Fruit fly (Drosophila melanogaster): ENCODE data around the gene CG18549.

CG18549 gene

DNA sequence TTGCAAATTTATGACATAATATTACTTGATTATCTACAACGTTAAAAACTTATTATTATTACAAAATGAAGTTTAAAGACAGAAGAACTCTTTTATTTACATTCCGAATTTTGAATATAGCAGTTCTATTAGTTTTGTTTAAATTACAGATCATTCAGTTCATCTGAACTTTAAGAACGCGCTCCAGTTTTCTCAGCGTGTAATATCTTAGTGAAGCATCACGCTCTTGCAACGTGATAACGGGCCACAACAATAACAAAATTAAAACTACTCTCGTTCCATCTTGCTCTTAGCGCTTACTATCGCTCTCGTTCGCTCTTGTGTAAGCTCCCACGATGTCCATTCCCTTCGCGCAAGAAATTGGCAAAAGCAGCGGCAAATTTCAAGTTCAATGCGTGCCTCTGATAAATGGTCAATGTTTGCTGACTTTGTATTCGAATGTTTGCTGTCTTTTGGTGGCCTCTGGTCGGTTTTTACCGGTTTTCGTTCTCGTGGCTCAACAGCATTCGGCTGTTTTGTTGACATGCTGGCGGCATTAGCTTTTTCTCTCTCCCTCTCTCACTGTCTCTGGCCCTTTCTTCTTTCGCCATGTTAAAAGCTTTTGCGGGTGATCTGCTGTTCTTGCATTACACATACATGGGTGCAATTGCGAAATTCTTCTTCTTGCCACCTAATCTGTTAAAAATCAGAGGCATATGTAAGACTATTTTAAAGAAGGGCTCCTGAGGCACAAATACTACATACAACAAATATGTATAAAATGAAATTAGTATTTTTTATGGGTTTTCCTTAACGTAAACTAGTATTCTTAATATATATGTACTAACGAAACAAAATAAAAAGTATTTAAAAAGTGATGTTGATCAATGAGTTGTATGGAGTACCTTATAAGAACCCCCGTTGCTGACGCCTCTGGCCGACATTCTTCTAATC lies 6.2 kb upstream of the CG18549 start (continued):
- TF ChIP-seq CG33213 (GFP tag; optimal IDR thresholded peaks at IDR 0.05) (no peak), Asciz (GFP tag; optimal IDR thresholded peaks at IDR 0.05) (no peak), CG12155 (GFP tag; optimal IDR thresholded peaks at IDR 0.05) (peak; percentile 6), run (tag; optimal IDR thresholded peaks at IDR 0.05) (no peak), tx (GFP tag; optimal IDR thresholded peaks at IDR 0.05) (no peak), CG8290 (GFP tag; optimal IDR thresholded peaks at IDR 0.05) (no peak), CG8290 (tag; optimal IDR thresholded peaks at IDR 0.05) (peak in 1 of 2 experiments; percentile 22), ash1 (GFP tag; optimal IDR thresholded peaks at IDR 0.05) (no peak), Ravus (GFP tag; IDR thresholded peaks at IDR 0.05) (no peak), CG30020 (tag; optimal IDR thresholded peaks at IDR 0.05) (no peak), p53 (GFP tag; optimal IDR thresholded peaks at IDR 0.05) (no peak), scrt (GFP tag; optimal IDR thresholded peaks at IDR 0.05) (no peak), Mad (GFP tag; optimal IDR thresholded peaks at IDR 0.05) (no peak), ken (GFP tag; IDR thresholded peaks at IDR 0.05) (no peak), CG3847 (GFP tag; IDR thresholded peaks at IDR 0.05) (peak; percentile 8; the same call in 1 of the 2 replicates), crol (GFP tag; IDR thresholded peaks at IDR 0.05) (no peak), Fer3 (tag; optimal IDR thresholded peaks at IDR 0.05) (peak; percentile 35), pb (GFP tag; optimal IDR thresholded peaks at IDR 0.05) (no peak), br (optimal IDR thresholded peaks at IDR 0.05) (no peak), Elba2 (GFP tag; optimal IDR thresholded peaks at IDR 0.05) (no peak), CG18599 (GFP tag; optimal IDR thresholded peaks at IDR 0.05) (peak; percentile 67), CG14710 (tag; optimal IDR thresholded peaks at IDR 0.05) (no peak), kay (GFP tag; optimal IDR thresholded peaks at IDR 0.05) (no peak), CG11398 (GFP tag; optimal IDR thresholded peaks at IDR 0.05) (no peak), dysf (GFP tag; IDR thresholded peaks at IDR 0.05) (peak; percentile 43; the same call in 1 of the 3 replicates), Med (GFP tag) (peak; percentile 83), ase (GFP tag; IDR thresholded peaks at IDR 0.05) (no peak), CG3163 (GFP tag; optimal IDR thresholded peaks at IDR 0.05) (peak; percentile 4), luna (GFP tag; optimal IDR thresholded peaks at IDR 0.05) (no peak), phol (tag; optimal IDR thresholded peaks at IDR 0.05) (peak; percentile 1), Oaz (GFP tag; IDR thresholded peaks at IDR 0.05) (no peak), CG9437 (GFP tag; optimal IDR thresholded peaks at IDR 0.05) (no peak), CG7271 (tag; optimal IDR thresholded peaks at IDR 0.05) (no peak), Drgx (GFP tag; IDR thresholded peaks at IDR 0.05) (peak; percentile 55), Sry-β (GFP tag; optimal IDR thresholded peaks at IDR 0.05) (no peak), rib (GFP tag; IDR thresholded peaks at IDR 0.05) (0 out of 2 replicates have a peak, but pooled peaks have one; percentile 42), CG1529 (GFP tag; optimal IDR thresholded peaks at IDR 0.05) (no peak), CG15479 (GFP tag; optimal IDR thresholded peaks at IDR 0.05) (no peak), ato (GFP tag; IDR thresholded peaks at IDR 0.05; ENCODE audit: partially characterized antibody) (no peak), CG14050 (GFP tag; IDR thresholded peaks at IDR 0.05) (0 out of 3 replicates have a peak, but pooled peaks have one; percentile 23), Antp (GFP tag; optimal IDR thresholded peaks at IDR 0.05) (no peak), CG1233 (GFP tag; optimal IDR thresholded peaks at IDR 0.05) (no peak), fd3F (GFP tag; optimal IDR thresholded peaks at IDR 0.05) (no peak), Dref (GFP tag; IDR thresholded peaks at IDR 0.05) (no peak), zfh2 (GFP tag; optimal IDR thresholded peaks at IDR 0.05) (peak; percentile 21), Dbx (GFP tag; IDR thresholded peaks at IDR 0.05) (peak; percentile 24; the same call in 1 of the 3 replicates), chinmo (GFP tag; IDR thresholded peaks at IDR 0.05; ENCODE audit: partially characterized antibody) (no peak; the same call in 3 of the 4 replicates), gem (tag; optimal IDR thresholded peaks at IDR 0.05) (peak; percentile 54), CG31224 (GFP tag; IDR thresholded peaks at IDR 0.05) (0 out of 2 replicates have a peak, but pooled peaks have one; percentile 36), BEAF-32 (GFP tag; optimal IDR thresholded peaks at IDR 0.05) (no peak)

All from whole organism, embryonic.